Worm (Caenorhabditis elegans): ENCODE data around the gene T05C7.9.

- TF ChIP-seq ceh-48 (tag; optimal IDR thresholded peaks at IDR 0.05) (no peak), fax-1 (tag; optimal IDR thresholded peaks at IDR 0.05) (no peak), dmd-4 (tag; optimal IDR thresholded peaks at IDR 0.05; ENCODE audit: borderline replicate concordance) (no peak), pag-3 (tag; optimal IDR thresholded peaks at IDR 0.05; ENCODE audit: borderline replicate concordance) (no peak), T23F11.4 (GFP tag; optimal IDR thresholded peaks at IDR 0.05) (no peak), pqm-1 (tag; optimal IDR thresholded peaks at IDR 0.05) (no peak), pha-2 (tag; optimal IDR thresholded peaks at IDR 0.05) (no peak), nfya-1 (tag; optimal IDR thresholded peaks at IDR 0.05) (no peak), ama-1 (optimal IDR thresholded peaks at IDR 0.05) (no peak), K02D7.2 (tag; optimal IDR thresholded peaks at IDR 0.05) (no peak), syd-9 (tag; optimal IDR thresholded peaks at IDR 0.05) (no peak)
Observed at ce11 chrIV:78206-78605, 870 bp upstream of the T05C7.9 start.
